Fruit fly (Drosophila melanogaster) whole organism, prepupa: ENCODE results near the gene orb.

ENCODE experiments used
- Blimp-1 ChIP-seq: fragments of 200-800 bp; sonication (Bioruptor generic); optimal IDR thresholded peaks from 3 replicates; lab custom pipeline; 2017; ENCODE audit warnings: missing biosample characterization, missing genetic modification characterization, mild to moderate bottlenecking, moderate library complexity, missing genetic modification reagents
- CG10631 ChIP-seq: fragments of 200-800 bp; sonication (Bioruptor generic); optimal IDR thresholded peaks from 2 replicates; lab custom pipeline; 2016; ENCODE audit warnings: missing biosample characterization, missing genetic modification characterization
- CG11294 ChIP-seq: fragments of 200-800 bp; sonication (Bioruptor generic); IDR thresholded peaks from 2 replicates; pipeline ENCODE4 v1.3.6; 2022; ENCODE audit warnings: missing biosample characterization, missing genetic modification characterization
- CG11762 ChIP-seq: fragments of 200-800 bp; sonication (Bioruptor generic); optimal IDR thresholded peaks from 3 replicates; lab custom pipeline; 2016; ENCODE audit warnings: missing biosample characterization, missing genetic modification characterization; ENCODE audit not compliant: insufficient read depth
- CG11902 ChIP-seq: fragments of 200-800 bp; sonication (Bioruptor generic); optimal IDR thresholded peaks from 3 replicates; lab custom pipeline; 2016; ENCODE audit warnings: missing biosample characterization, missing genetic modification characterization
- CG15336 ChIP-seq: fragments of 200-800 bp; sonication (Bioruptor generic); IDR thresholded peaks from 2 replicates; pipeline ENCODE4 v1.3.6; 2022; ENCODE audit warnings: missing biosample characterization, missing genetic modification characterization
- CG16779 ChIP-seq: fragments of 200-800 bp; sonication (Bioruptor generic); optimal IDR thresholded peaks from 3 replicates; lab custom pipeline; 2017; ENCODE audit warnings: missing biosample characterization, mild to moderate bottlenecking, missing genetic modification characterization
- CG3032 ChIP-seq: fragments of 200-800 bp; optimal IDR thresholded peaks from 2 replicates; lab custom pipeline; 2019; ENCODE audit warnings: missing biosample characterization, mild to moderate bottlenecking, missing genetic modification characterization, moderate library complexity
- CG31627 ChIP-seq: fragments of 200-800 bp; sonication (Bioruptor generic); optimal IDR thresholded peaks from 3 replicates; lab custom pipeline; 2016; ENCODE audit warnings: missing biosample characterization, missing genetic modification characterization
- CG34406 ChIP-seq: fragments of 200-800 bp; sonication (Bioruptor generic); optimal IDR thresholded peaks from 3 replicates; lab custom pipeline; 2016; ENCODE audit warnings: missing biosample characterization, missing genetic modification characterization
- CG3919 ChIP-seq: fragments of 200-800 bp; sonication (Bioruptor generic); optimal IDR thresholded peaks from 3 replicates; lab custom pipeline; 2016; ENCODE audit warnings: missing biosample characterization, missing genetic modification characterization
- CG6163 ChIP-seq: fragments of 200-800 bp; sonication (Bioruptor generic); IDR thresholded peaks from 3 replicates; pipeline ENCODE4 v1.3.6; 2022; ENCODE audit warnings: missing biosample characterization, missing genetic modification characterization
- CG6276 ChIP-seq: fragments of 200-800 bp; sonication (Bioruptor generic); optimal IDR thresholded peaks from 2 replicates; lab custom pipeline; 2017; ENCODE audit warnings: missing biosample characterization, mild to moderate bottlenecking, missing genetic modification characterization
- CG6792 ChIP-seq: fragments of 200-800 bp; sonication (Bioruptor generic); optimal IDR thresholded peaks from 3 replicates; lab custom pipeline; 2016; ENCODE audit warnings: missing biosample characterization, missing genetic modification characterization
- CG6854 ChIP-seq: fragments of 200-800 bp; sonication (Bioruptor generic); optimal IDR thresholded peaks from 2 replicates; lab custom pipeline; 2017; ENCODE audit warnings: missing biosample characterization, mild to moderate bottlenecking, missing genetic modification characterization
- CG7368 ChIP-seq: fragments of 200-800 bp; sonication (Bioruptor generic); optimal IDR thresholded peaks from 3 replicates; lab custom pipeline; 2016; ENCODE audit warnings: missing biosample characterization, missing genetic modification characterization
- CG8319 ChIP-seq: fragments of 200-800 bp; sonication (Bioruptor generic); optimal IDR thresholded peaks from 3 replicates; lab custom pipeline; 2016; ENCODE audit warnings: missing biosample characterization, missing genetic modification characterization
- Eip78C ChIP-seq: fragments of 200-800 bp; sonication (Bioruptor generic); peaks from one replicate; lab custom pipeline; 2016; ENCODE audit warnings: missing biosample characterization, missing genetic modification characterization
- Eip93F ChIP-seq: fragments of 200-800 bp; sonication (Bioruptor generic); optimal IDR thresholded peaks from 2 replicates; lab custom pipeline; 2016; ENCODE audit warnings: missing biosample characterization, mild to moderate bottlenecking, missing genetic modification characterization
- Ets21C ChIP-seq: fragments of 200-800 bp; sonication (Bioruptor generic); optimal IDR thresholded peaks from 3 replicates; lab custom pipeline; 2016; ENCODE audit warnings: missing biosample characterization, missing genetic modification characterization
- Ets96B ChIP-seq: fragments of 200-800 bp; optimal IDR thresholded peaks from 2 replicates; lab custom pipeline; 2019; ENCODE audit warnings: missing biosample characterization, mild to moderate bottlenecking, missing genetic modification characterization, moderate library complexity
- Gug ChIP-seq: fragments of 200-800 bp; sonication (Bioruptor generic); IDR thresholded peaks from 2 replicates; pipeline ENCODE4 v1.3.6; 2022; ENCODE audit warnings: missing biosample characterization, missing genetic modification characterization
- Hr38 ChIP-seq: sonication (Bioruptor generic); optimal IDR thresholded peaks from 2 replicates; lab custom pipeline; 2016; ENCODE audit warnings: missing biosample characterization, missing genetic modification characterization
- Hr39 ChIP-seq: fragments of 200-800 bp; sonication (Bioruptor generic); optimal IDR thresholded peaks from 2 replicates; lab custom pipeline; 2016; ENCODE audit warnings: missing biosample characterization, missing genetic modification characterization
- Hr4 ChIP-seq: fragments of 200-800 bp; sonication (Bioruptor generic); optimal IDR thresholded peaks from 3 replicates; lab custom pipeline; 2016; ENCODE audit warnings: missing biosample characterization, missing genetic modification characterization
- Lpt ChIP-seq: fragments of 200-800 bp; sonication (Bioruptor generic); optimal IDR thresholded peaks from 3 replicates; lab custom pipeline; 2016; ENCODE audit warnings: missing biosample characterization, missing genetic modification characterization
- Met ChIP-seq: fragments of 200-800 bp; sonication (Bioruptor generic); optimal IDR thresholded peaks from 3 replicates; lab custom pipeline; 2016; ENCODE audit warnings: missing biosample characterization, missing genetic modification characterization
- Smox ChIP-seq: fragments of 200-800 bp; sonication (Bioruptor generic); optimal IDR thresholded peaks from 3 replicates; lab custom pipeline; 2016; ENCODE audit warnings: missing biosample characterization, missing genetic modification characterization
- Sox102F ChIP-seq: fragments of 200-800 bp; sonication (Bioruptor generic); optimal IDR thresholded peaks from 2 replicates; lab custom pipeline; 2016; ENCODE audit warnings: missing biosample characterization, mild to moderate bottlenecking, missing genetic modification characterization
- Sox15 ChIP-seq: fragments of 200-800 bp; sonication (Bioruptor generic); optimal IDR thresholded peaks from 3 replicates; lab custom pipeline; 2016; ENCODE audit warnings: missing biosample characterization, missing genetic modification characterization
- achi ChIP-seq: fragments of 200-800 bp; sonication (Bioruptor generic); optimal IDR thresholded peaks from 3 replicates; lab custom pipeline; 2016; ENCODE audit warnings: missing biosample characterization, missing genetic modification characterization
- acj6 ChIP-seq: fragments of 200-800 bp; sonication (Bioruptor generic); optimal IDR thresholded peaks from 3 replicates; lab custom pipeline; 2016; ENCODE audit warnings: missing biosample characterization, missing genetic modification characterization
- cyc ChIP-seq: fragments of 200-800 bp; sonication (Bioruptor generic); optimal IDR thresholded peaks from 3 replicates; lab custom pipeline; 2016; ENCODE audit warnings: missing biosample characterization, missing genetic modification characterization
- dsx ChIP-seq: fragments of 200-800 bp; optimal IDR thresholded peaks from 3 replicates; lab custom pipeline; 2019; ENCODE audit warnings: missing biosample characterization, mild to moderate bottlenecking, missing genetic modification characterization, moderate library complexity; ENCODE audit not compliant: poor library complexity, severe bottlenecking
- eg ChIP-seq: fragments of 200-800 bp; sonication (Bioruptor generic); IDR thresholded peaks from 3 replicates; pipeline ENCODE4 v1.3.6; 2022; ENCODE audit warnings: missing biosample characterization, missing genetic modification characterization
- esn ChIP-seq: fragments of 200-800 bp; sonication (Bioruptor generic); optimal IDR thresholded peaks from 2 replicates; lab custom pipeline; 2016; ENCODE audit warnings: missing biosample characterization, mild to moderate bottlenecking, missing genetic modification characterization, moderate library complexity
- fkh ChIP-seq: fragments of 200-800 bp; sonication (Bioruptor generic); optimal IDR thresholded peaks from 3 replicates; lab custom pipeline; 2017; ENCODE audit warnings: missing biosample characterization, mild to moderate bottlenecking, missing genetic modification characterization, moderate library complexity
- lz ChIP-seq: fragments of 200-800 bp; sonication (Bioruptor generic); optimal IDR thresholded peaks from 3 replicates; lab custom pipeline; 2016; ENCODE audit warnings: missing biosample characterization, missing genetic modification characterization
- net ChIP-seq: fragments of 200-800 bp; sonication (Bioruptor generic); optimal IDR thresholded peaks from 3 replicates; lab custom pipeline; 2016; ENCODE audit warnings: missing biosample characterization, missing genetic modification characterization
- pdm3 ChIP-seq: fragments of 200-800 bp; sonication (Bioruptor generic); optimal IDR thresholded peaks from 3 replicates; lab custom pipeline; 2016; ENCODE audit warnings: missing biosample characterization, missing genetic modification characterization
- salr ChIP-seq, 2 experiments: fragments of 200-800 bp; sonication (Bioruptor generic); optimal IDR thresholded peaks; 3 replicates each; lab custom pipeline; 2016 to 2018; ENCODE audit warnings: missing biosample characterization in 2 of 2, missing genetic modification characterization in 2 of 2, mild to moderate bottlenecking in 1 of 2
- spab ChIP-seq: fragments of 200-800 bp; sonication (Bioruptor generic); optimal IDR thresholded peaks from 2 replicates; lab custom pipeline; 2017; ENCODE audit warnings: missing biosample characterization, mild to moderate bottlenecking, missing genetic modification characterization, missing genetic modification reagents
- ss ChIP-seq, 2 experiments: fragments of 200-800 bp; sonication (Bioruptor generic); optimal IDR thresholded peaks; 2 replicates in 1 of 2; 3 replicates in 1 of 2; lab custom pipeline; 2017 to 2018; ENCODE audit warnings: mild to moderate bottlenecking in 2 of 2, missing biosample characterization in 2 of 2, missing genetic modification characterization in 2 of 2, moderate library complexity in 1 of 2
- svp ChIP-seq: fragments of 200-800 bp; sonication (Bioruptor generic); peaks from one replicate; lab custom pipeline; 2016; ENCODE audit warnings: missing biosample characterization, missing genetic modification characterization
- topi ChIP-seq: fragments of 200-800 bp; sonication (Bioruptor generic); optimal IDR thresholded peaks from 3 replicates; lab custom pipeline; 2016; ENCODE audit warnings: missing biosample characterization, missing genetic modification characterization
- vri ChIP-seq: fragments of 200-800 bp; sonication (Bioruptor generic); optimal IDR thresholded peaks from 3 replicates; lab custom pipeline; 2016; ENCODE audit warnings: missing biosample characterization, mild to moderate bottlenecking, missing genetic modification characterization

orb gene

DNA sequence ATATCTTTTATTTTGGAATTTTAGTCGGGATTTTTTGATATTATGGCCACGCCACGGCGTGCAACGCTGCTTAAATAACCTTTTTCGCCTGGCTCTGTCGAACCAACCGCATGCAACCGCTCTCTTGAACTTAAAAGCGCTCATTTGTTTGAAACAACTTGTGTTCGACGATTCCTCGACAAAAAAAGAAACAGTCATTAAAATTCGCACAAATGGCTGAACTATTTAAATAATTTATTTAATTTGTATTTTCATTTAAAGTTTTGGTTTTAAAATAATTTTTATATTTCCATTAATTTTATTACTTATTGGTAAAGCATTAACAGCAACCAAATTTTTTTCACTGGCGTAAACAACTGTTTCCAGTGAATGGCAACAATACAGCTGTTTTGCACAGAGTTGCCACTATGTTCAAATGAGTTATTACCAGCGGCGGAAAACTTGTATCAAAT, at the start of gene orb, which contains the start of gene Cdc16 (continued):
- peak; percentile 81 for TF ChIP-seq CG6276
- TF ChIP-seq cyc (GFP tag; lab: Kevin White, UChicago), result peak; percentile 83
- peak; percentile 73 for TF ChIP-seq CG7368 (GFP tag; lab: Kevin White, UChicago)
- no peak for TF ChIP-seq svp (GFP tag; lab: Kevin White, UChicago)
- peak; percentile 65 for TF ChIP-seq CG16779 (tag; lab: Kevin White, UChicago)
- peak; percentile 86 for TF ChIP-seq CG34406 (GFP tag; lab: Kevin White, UChicago)
- TF ChIP-seq Sox15 (GFP tag; lab: Kevin White, UChicago), result peak; percentile 75
- no peak for TF ChIP-seq Hr38
- peak; percentile 96 for TF ChIP-seq Eip78C (GFP tag; lab: Kevin White, UChicago)

dm6 chr3R:23327707-23328106, 47.1 kb upstream of the orb start:
- TF ChIP-seq svp (GFP tag; lab: Kevin White, UChicago) (peak; percentile 27), Gug (GFP tag; lab: Robert Waterston, UW) (no peak)

DNA sequence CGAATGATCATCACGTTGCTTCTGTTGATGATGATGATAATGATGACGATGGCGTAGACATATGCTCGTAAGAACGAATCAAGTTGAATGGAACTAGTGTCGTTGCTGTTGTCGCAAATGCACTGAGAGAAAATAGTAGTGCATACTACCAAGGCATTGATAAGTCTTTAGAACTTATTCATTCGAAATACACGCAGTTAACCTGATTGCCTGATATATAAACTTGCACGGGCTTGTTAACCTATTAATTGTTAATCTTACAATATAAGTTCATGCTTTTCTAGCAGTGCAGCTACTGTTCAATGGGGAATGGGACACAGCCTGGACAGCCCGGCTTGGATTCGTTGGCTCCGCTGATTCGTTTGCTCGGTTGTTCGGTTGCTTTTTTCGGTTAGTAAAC, 45.6 kb upstream of the orb start:
- TF ChIP-seq Sox15 (GFP tag; lab: Kevin White, UChicago) (peak; percentile 64), eg (GFP tag; lab: Robert Waterston, UW) (peak; percentile 96), cyc (GFP tag; lab: Kevin White, UChicago) (peak; percentile 62), lz (GFP tag; lab: Kevin White, UChicago) (peak; percentile 72), salr (GFP tag; optimal IDR thresholded peaks at IDR 0.05; lab: Kevin White, UChicago) (peak; percentile 90 to 97), fkh (GFP tag; lab: Kevin White, UChicago) (peak; percentile 33), CG3032 (tag; lab: Kevin White, UChicago) (peak; percentile 97), CG6276 (peak; percentile 95), Smox (peak; percentile 41), spab (peak; percentile 98), Blimp-1 (GFP tag; lab: Kevin White, UChicago) (no peak), CG31627 (peak; percentile 51), Ets21C (GFP tag; lab: Kevin White, UChicago) (peak; percentile 21), achi (GFP tag; lab: Kevin White, UChicago) (peak; percentile 93), CG7368 (GFP tag; lab: Kevin White, UChicago) (peak; percentile 91), CG15336 (GFP tag; lab: Robert Waterston, UW) (peak; percentile 96), Lpt (GFP tag; lab: Kevin White, UChicago) (peak; percentile 96), CG11762 (GFP tag; lab: Kevin White, UChicago) (peak; percentile 89), topi (peak; percentile 71), Hr38 (peak; percentile 43), svp (GFP tag; lab: Kevin White, UChicago) (no peak), CG8319 (GFP tag; lab: Kevin White, UChicago) (peak; percentile 79), CG11902 (GFP tag; lab: Kevin White, UChicago) (peak; percentile 70), Hr39 (peak; percentile 55), net (GFP tag; lab: Kevin White, UChicago) (peak; percentile 92), ss (GFP tag; optimal IDR thresholded peaks at IDR 0.05; lab: Kevin White, UChicago) (peak; percentile 96), acj6 (GFP tag; lab: Kevin White, UChicago) (peak; percentile 92), Eip78C (GFP tag; lab: Kevin White, UChicago) (peak; percentile 98), CG34406 (GFP tag; lab: Kevin White, UChicago) (peak; percentile 84), CG10631 (peak; percentile 97), Sox102F (GFP tag; lab: Kevin White, UChicago) (peak; percentile 47), CG3919 (GFP tag; lab: Kevin White, UChicago) (peak; percentile 96), pdm3 (GFP tag; lab: Kevin White, UChicago) (peak; percentile 93), esn (GFP tag; lab: Kevin White, UChicago) (peak; percentile 67), CG6163 (peak; percentile 97), CG6792 (GFP tag; lab: Kevin White, UChicago) (peak; percentile 86), Met (GFP tag; lab: Kevin White, UChicago) (peak; percentile 49), Hr4 (GFP tag; lab: Kevin White, UChicago) (peak; percentile 94), Eip93F (GFP tag; lab: Kevin White, UChicago) (no peak), Ets96B (peak; percentile 98), dsx (peak; percentile 96), CG16779 (tag; lab: Kevin White, UChicago) (peak; percentile 92), vri (no peak), CG11294 (peak; percentile 83), CG6854 (GFP tag; lab: Kevin White, UChicago) (no peak)
